Worm (Caenorhabditis elegans) whole organism, L1 larva: ENCODE measurements around the gene D1025.1.

Experiments used
- C04F5.9 ChIP-seq: sonication (generic microtip); optimal IDR thresholded peaks from 2 replicates; lab custom pipeline; 2016; ENCODE audit warnings: missing genetic modification characterization, missing compliant biosample characterization
- C16A3.4 ChIP-seq: fragments of 150-350 bp; optimal IDR thresholded peaks from 2 replicates; lab custom pipeline; 2014; ENCODE audit warnings: missing biosample characterization, missing genetic modification characterization
- C34B4.2 ChIP-seq: sonication (generic microtip); optimal IDR thresholded peaks from 2 replicates; lab custom pipeline; 2017; ENCODE audit warnings: mild to moderate bottlenecking, missing genetic modification characterization, missing compliant biosample characterization
- ama-1 ChIP-seq: fragments of 150-350 bp; optimal IDR thresholded peaks from 2 replicates; lab custom pipeline; 2014
- blmp-1 ChIP-seq: fragments of 150-350 bp; optimal IDR thresholded peaks from 2 replicates; lab custom pipeline; 2014; ENCODE audit warnings: missing biosample characterization, missing genetic modification characterization
- ceh-63 ChIP-seq: fragments of 200-800 bp; sonication (Bioruptor generic); optimal IDR thresholded peaks from 2 replicates; lab custom pipeline; 2018; ENCODE audit warnings: mild to moderate bottlenecking, missing genetic modification characterization, missing compliant biosample characterization
- ceh-8 ChIP-seq: fragments of 200-800 bp; sonication (Bioruptor generic); optimal IDR thresholded peaks from 2 replicates; lab custom pipeline; 2018; ENCODE audit warnings: mild to moderate bottlenecking, missing genetic modification characterization, moderate library complexity, missing compliant biosample characterization
- ceh-82 ChIP-seq, 3 experiments: fragments of 150-350 bp in 1 of 3; sonication (generic microtip) in 2 of 3; optimal IDR thresholded peaks; 2 replicates each; lab custom pipeline; 2014 to 2017; ENCODE audit warnings: missing biosample characterization in 3 of 3, missing genetic modification characterization in 3 of 3
- ceh-88 ChIP-seq: fragments of 200-800 bp; sonication (Bioruptor generic); IDR thresholded peaks from 2 replicates; pipeline ENCODE4 v1.3.6; 2022; ENCODE audit warnings: missing genetic modification characterization, missing compliant biosample characterization
- ceh-90 ChIP-seq: sonication (generic microtip); optimal IDR thresholded peaks from 2 replicates; lab custom pipeline; 2016; ENCODE audit warnings: missing genetic modification characterization, missing compliant biosample characterization
- ces-1 ChIP-seq: fragments of 150-350 bp; optimal IDR thresholded peaks from 2 replicates; lab custom pipeline; 2014; ENCODE audit warnings: missing biosample characterization, missing genetic modification reagents, missing genetic modification characterization
- efl-1 ChIP-seq, 4 experiments: fragments of 150-350 bp; optimal IDR thresholded peaks in 3 of 4; peaks in 1 of 4; 1 replicate in 1 of 4; 2 replicates in 3 of 4; lab custom pipeline; 2014; ENCODE audit warnings: missing biosample characterization in 2 of 4, missing genetic modification characterization in 2 of 4, missing genetic modification reagents in 2 of 4
- elt-2 ChIP-seq: sonication (generic microtip); optimal IDR thresholded peaks from 2 replicates; lab custom pipeline; 2016; ENCODE audit warnings: missing genetic modification characterization, mild to moderate bottlenecking, inconsistent platforms, missing compliant biosample characterization, missing genetic modification reagents
- elt-3 ChIP-seq, 6 experiments: fragments of 150-350 bp in 1 of 6; sonication (generic microtip); optimal IDR thresholded peaks; 2 replicates each; lab custom pipeline; 2017 to 2018; ENCODE audit warnings: missing biosample characterization in 6 of 6, missing genetic modification characterization in 6 of 6, inconsistent platforms in 1 of 6
- ets-5 ChIP-seq: fragments of 200-800 bp; sonication (Bioruptor generic); IDR thresholded peaks from 2 replicates; pipeline ENCODE4 v1.3.6; 2022; ENCODE audit warnings: missing genetic modification characterization, missing compliant biosample characterization
- fkh-10 ChIP-seq: sonication (generic microtip); optimal IDR thresholded peaks from 2 replicates; lab custom pipeline; 2017; ENCODE audit warnings: missing biosample characterization, missing genetic modification reagents, missing genetic modification characterization
- fkh-4 ChIP-seq: sonication (generic microtip); optimal IDR thresholded peaks from 2 replicates; lab custom pipeline; 2016; ENCODE audit warnings: missing compliant biosample characterization, missing genetic modification characterization, borderline replicate concordance
- fos-1 ChIP-seq: fragments of 150-350 bp; optimal IDR thresholded peaks from 2 replicates; lab custom pipeline; 2014; ENCODE audit warnings: missing biosample characterization, missing genetic modification characterization
- grh-1 ChIP-seq: fragments of 200-800 bp; sonication (Bioruptor generic); IDR thresholded peaks from 2 replicates; pipeline ENCODE4 v1.3.6; 2022; ENCODE audit warnings: missing genetic modification reagents, missing genetic modification characterization, missing compliant biosample characterization
- hlh-17 ChIP-seq: fragments of 200-800 bp; sonication (Bioruptor generic); optimal IDR thresholded peaks from 2 replicates; lab custom pipeline; 2018; ENCODE audit warnings: missing genetic modification characterization, mild to moderate bottlenecking, missing compliant biosample characterization, moderate library complexity, borderline replicate concordance
- hlh-4 ChIP-seq: sonication (generic microtip); optimal IDR thresholded peaks from 2 replicates; lab custom pipeline; 2016; ENCODE audit warnings: mild to moderate bottlenecking, missing genetic modification characterization, missing compliant biosample characterization
- hpl-2 ChIP-seq: fragments of 150-350 bp; optimal IDR thresholded peaks from 2 replicates; lab custom pipeline; 2014; ENCODE audit warnings: missing biosample characterization, missing genetic modification reagents, missing genetic modification characterization
- lin-14 ChIP-seq: fragments of 200-800 bp; sonication (Bioruptor generic); optimal IDR thresholded peaks from 2 replicates; lab custom pipeline; 2018; ENCODE audit warnings: mild to moderate bottlenecking, missing genetic modification characterization, moderate library complexity, missing compliant biosample characterization
- lin-15B ChIP-seq: fragments of 150-350 bp; sonication (generic microtip); optimal IDR thresholded peaks from 3 replicates; lab custom pipeline; 2014; ENCODE audit warnings: missing biosample characterization, missing genetic modification characterization
- lin-39 ChIP-seq: fragments of 150-350 bp; optimal IDR thresholded peaks from 2 replicates; lab custom pipeline; 2014; ENCODE audit warnings: missing biosample characterization, missing genetic modification reagents, missing genetic modification characterization
- lsy-2 ChIP-seq, 2 experiments: fragments of 150-350 bp; optimal IDR thresholded peaks; 2 replicates each; lab custom pipeline; 2014; ENCODE audit warnings: missing biosample characterization in 2 of 2, missing genetic modification characterization in 2 of 2
- mdl-1 ChIP-seq, 2 experiments: fragments of 150-350 bp; optimal IDR thresholded peaks; 2 replicates each; lab custom pipeline; 2014 to 2017; ENCODE audit warnings: missing biosample characterization in 2 of 2, missing genetic modification characterization in 2 of 2, inconsistent platforms in 1 of 2
- mep-1 ChIP-seq: fragments of 150-350 bp; optimal IDR thresholded peaks from 2 replicates; lab custom pipeline; 2014; ENCODE audit warnings: missing biosample characterization, missing genetic modification characterization
- nhr-11 ChIP-seq: fragments of 150-350 bp; optimal IDR thresholded peaks from 2 replicates; lab custom pipeline; 2014; ENCODE audit warnings: missing biosample characterization, missing genetic modification characterization
- nhr-12 ChIP-seq: sonication (generic microtip); optimal IDR thresholded peaks from 2 replicates; lab custom pipeline; 2017; ENCODE audit warnings: missing biosample characterization, missing genetic modification characterization
- nhr-237 ChIP-seq: fragments of 150-350 bp; optimal IDR thresholded peaks from 2 replicates; lab custom pipeline; 2014; ENCODE audit warnings: missing biosample characterization, missing genetic modification characterization
- nhr-71 ChIP-seq: sonication (generic microtip); optimal IDR thresholded peaks from 2 replicates; lab custom pipeline; 2016; ENCODE audit warnings: mild to moderate bottlenecking, missing genetic modification characterization, moderate library complexity, missing compliant biosample characterization
- nhr-77 ChIP-seq: fragments of 150-350 bp; optimal IDR thresholded peaks from 2 replicates; lab custom pipeline; 2014; ENCODE audit warnings: missing biosample characterization, missing genetic modification characterization
- nhr-85 ChIP-seq: sonication (generic microtip); peaks from one replicate; lab custom pipeline; 2016; ENCODE audit warnings: missing genetic modification characterization, inconsistent platforms, missing compliant biosample characterization
- nhr-90 ChIP-seq: sonication (generic microtip); optimal IDR thresholded peaks from 2 replicates; lab custom pipeline; 2016; ENCODE audit warnings: mild to moderate bottlenecking, missing genetic modification characterization, missing compliant biosample characterization; ENCODE audit not compliant: poor library complexity
- pag-3 ChIP-seq: sonication (generic microtip); optimal IDR thresholded peaks from 2 replicates; lab custom pipeline; 2017; ENCODE audit warnings: missing genetic modification characterization, mild to moderate bottlenecking, missing compliant biosample characterization, antibody characterized with exemption, borderline replicate concordance; ENCODE audit not compliant: insufficient read depth
- skn-1 ChIP-seq: fragments of 150-350 bp; optimal IDR thresholded peaks from 2 replicates; lab custom pipeline; 2014; ENCODE audit warnings: missing biosample characterization, missing genetic modification characterization
- snpc-4 ChIP-seq: fragments of 150-350 bp; optimal IDR thresholded peaks from 2 replicates; lab custom pipeline; 2014; ENCODE audit warnings: missing biosample characterization, missing genetic modification characterization
- snu-23 ChIP-seq: sonication (generic microtip); optimal IDR thresholded peaks from 2 replicates; lab custom pipeline; 2016; ENCODE audit warnings: missing genetic modification characterization, missing compliant biosample characterization
- sox-4 ChIP-seq: sonication (generic microtip); optimal IDR thresholded peaks from 2 replicates; lab custom pipeline; 2016; ENCODE audit warnings: missing genetic modification characterization, missing compliant biosample characterization
- sptf-1 ChIP-seq: fragments of 150-350 bp; optimal IDR thresholded peaks from 2 replicates; lab custom pipeline; 2014; ENCODE audit warnings: missing biosample characterization, missing genetic modification characterization
- sup-37 ChIP-seq: fragments of 200-800 bp; sonication (Bioruptor generic); optimal IDR thresholded peaks from 2 replicates; lab custom pipeline; 2018; ENCODE audit warnings: mild to moderate bottlenecking, missing genetic modification characterization, missing compliant biosample characterization
- swsn-7 ChIP-seq: sonication (generic microtip); optimal IDR thresholded peaks from 2 replicates; lab custom pipeline; 2016; ENCODE audit warnings: missing genetic modification characterization, missing compliant biosample characterization
- unc-130 ChIP-seq: fragments of 150-350 bp; optimal IDR thresholded peaks from 2 replicates; lab custom pipeline; 2017; ENCODE audit warnings: missing biosample characterization, missing genetic modification characterization, inconsistent platforms
- unc-86 ChIP-seq: sonication (generic microtip); optimal IDR thresholded peaks from 2 replicates; lab custom pipeline; 2016; ENCODE audit warnings: missing genetic modification characterization, missing compliant biosample characterization
- unc-98 ChIP-seq: fragments of 200-800 bp; sonication (Bioruptor generic); IDR thresholded peaks from 2 replicates; pipeline ENCODE4 v1.3.6; 2022; ENCODE audit warnings: missing genetic modification characterization, missing compliant biosample characterization
- xbp-1 ChIP-seq: sonication (generic microtip); optimal IDR thresholded peaks from 2 replicates; lab custom pipeline; 2016; ENCODE audit warnings: missing genetic modification characterization, missing compliant biosample characterization
- zag-1 ChIP-seq: fragments of 150-350 bp; optimal IDR thresholded peaks from 2 replicates; lab custom pipeline; 2014; ENCODE audit warnings: missing biosample characterization, missing genetic modification characterization
- zip-4 ChIP-seq: fragments of 200-800 bp; sonication (Bioruptor generic); optimal IDR thresholded peaks from 2 replicates; lab custom pipeline; 2018; ENCODE audit warnings: mild to moderate bottlenecking, missing genetic modification characterization, moderate library complexity, missing compliant biosample characterization
- ztf-11 ChIP-seq, 2 experiments: sonication (generic microtip); optimal IDR thresholded peaks; 2 replicates each; lab custom pipeline; 2016 to 2017; ENCODE audit warnings: missing genetic modification characterization in 2 of 2, missing biosample characterization in 1 of 2, missing compliant biosample characterization in 1 of 2

Gene D1025.1

ce11 chrX:14525325-14526305, 5.1 kb downstream of the D1025.1 start:
- TF ChIP-seq ceh-90 (tag; lab: Kevin White, UChicago) (peak; percentile 32), ceh-8 (GFP tag; lab: Kevin White, UChicago) (peak; percentile 100), zag-1 (tag; lab: Kevin White, UChicago) (peak; percentile 98), snpc-4 (tag; lab: Kevin White, UChicago) (peak; percentile 94), C34B4.2 (peak; percentile 67), C16A3.4 (tag; lab: Kevin White, UChicago) (peak; percentile 99), nhr-12 (tag; lab: Kevin White, UChicago) (peak; percentile 83), ceh-82 (tag; optimal IDR thresholded peaks at IDR 0.05; lab: Kevin White, UChicago) (peak; percentile 99 to 100 (median 100)), fkh-4 (peak; percentile 95), elt-3 (tag; optimal IDR thresholded peaks at IDR 0.05; lab: Kevin White, UChicago) (peak; percentile 50 to 99 (median 88)), xbp-1 (tag; lab: Kevin White, UChicago) (peak; percentile 96), unc-98 (GFP tag; lab: Robert Waterston, UW) (peak; percentile 93), ces-1 (GFP tag; lab: Kevin White, UChicago) (peak; percentile 95), blmp-1 (peak; percentile 60), lin-15B (peak; percentile 34), ets-5 (GFP tag; lab: Robert Waterston, UW) (no peak), sup-37 (GFP tag; lab: Kevin White, UChicago) (peak; percentile 93), ceh-88 (GFP tag; lab: Robert Waterston, UW) (peak; percentile 97), hlh-17 (GFP tag; lab: Kevin White, UChicago) (no peak), C04F5.9 (tag; lab: Kevin White, UChicago) (peak; percentile 91), elt-2 (tag; lab: Kevin White, UChicago) (peak; percentile 89), mdl-1 (tag; optimal IDR thresholded peaks at IDR 0.05; lab: Kevin White, UChicago) (peak in 1 of 2 experiments; percentile 95), zip-4 (peak; percentile 97), hlh-4 (tag; lab: Kevin White, UChicago) (peak; percentile 23), efl-1 (optimal IDR thresholded peaks at IDR 0.05; lab: Kevin White, UChicago) (peak; percentile 86 to 90), efl-1 (GFP tag; optimal IDR thresholded peaks at IDR 0.05 in 1 of 2; lab: Kevin White, UChicago) (peak; percentile 56 to 96), mep-1 (tag; lab: Kevin White, UChicago) (peak; percentile 100), pag-3 (tag; lab: Kevin White, UChicago) (peak; percentile 60), fos-1 (tag; lab: Kevin White, UChicago) (peak; percentile 98), unc-86 (tag; lab: Kevin White, UChicago) (peak; percentile 97), snu-23 (GFP tag; lab: Kevin White, UChicago) (peak; percentile 100), nhr-90 (tag; lab: Kevin White, UChicago) (peak; percentile 100), lsy-2 (tag; optimal IDR thresholded peaks at IDR 0.05; lab: Kevin White, UChicago) (peak; percentile 95 to 96), hpl-2 (GFP tag; lab: Kevin White, UChicago) (peak; percentile 97), sox-4 (peak; percentile 98), nhr-71 (tag; lab: Kevin White, UChicago) (peak; percentile 99), swsn-7 (peak; percentile 99), unc-130 (tag; lab: Kevin White, UChicago) (peak; percentile 92), ztf-11 (tag; optimal IDR thresholded peaks at IDR 0.05; lab: Kevin White, UChicago) (peak; percentile 86 to 98), nhr-85 (tag; lab: Kevin White, UChicago) (peak; percentile 99), lin-39 (tag; lab: Kevin White, UChicago) (peak; percentile 100), nhr-11 (tag; lab: Kevin White, UChicago) (peak; percentile 98), ama-1 (lab: Kevin White, UChicago) (no peak), fkh-10 (peak; percentile 100), grh-1 (GFP tag; lab: Robert Waterston, UW) (peak; percentile 97), nhr-77 (tag; lab: Kevin White, UChicago) (peak; percentile 99), ceh-63 (GFP tag; lab: Kevin White, UChicago) (peak; percentile 99), nhr-237 (tag; lab: Kevin White, UChicago) (peak; percentile 99), skn-1 (tag; lab: Kevin White, UChicago) (peak; percentile 99), sptf-1 (tag; lab: Kevin White, UChicago) (no peak), lin-14 (GFP tag; lab: Kevin White, UChicago) (peak; percentile 99)
